Fruit fly (Drosophila melanogaster) whole organism, embryonic: ENCODE measurements around the gene Cyp6v1.

ENCODE experiments used
- Aef1 ChIP-seq: fragments of 200-800 bp; sonication (Bioruptor generic); IDR thresholded peaks from 3 replicates; pipeline ENCODE4 v1.3.6; 2022; ENCODE audit warnings: missing biosample characterization, missing genetic modification characterization
- Bdp1 ChIP-seq: fragments of 200-800 bp; sonication (Bioruptor generic); optimal IDR thresholded peaks from 3 replicates; lab custom pipeline; 2016; ENCODE audit warnings: missing biosample characterization, missing genetic modification characterization
- CG10209 ChIP-seq: fragments of 200-800 bp; sonication (Bioruptor generic); optimal IDR thresholded peaks from 3 replicates; lab custom pipeline; 2017; ENCODE audit warnings: missing biosample characterization, mild to moderate bottlenecking, missing genetic modification characterization, missing genetic modification reagents
- CG11456 ChIP-seq: fragments of 200-800 bp; sonication (Bioruptor generic); IDR thresholded peaks from 3 replicates; pipeline ENCODE4 v1.3.6; 2022; ENCODE audit warnings: missing biosample characterization, missing genetic modification characterization
- CG11696 ChIP-seq: fragments of 200-800 bp; sonication (Bioruptor generic); IDR thresholded peaks from 2 replicates; pipeline ENCODE4 v1.3.6; 2022; ENCODE audit warnings: missing biosample characterization, missing genetic modification characterization
- CG17612 ChIP-seq: fragments of 200-800 bp; sonication (Bioruptor generic); IDR thresholded peaks from 2 replicates; pipeline ENCODE4 v1.3.6; 2022; ENCODE audit warnings: missing biosample characterization, missing genetic modification characterization
- CG18011 ChIP-seq: fragments of 200-800 bp; sonication (Bioruptor generic); optimal IDR thresholded peaks from 2 replicates; lab custom pipeline; 2017; ENCODE audit warnings: missing biosample characterization, missing genetic modification characterization, mild to moderate bottlenecking, moderate library complexity, missing genotype
- CG18599 ChIP-seq: fragments of 200-800 bp; sonication (Bioruptor generic); optimal IDR thresholded peaks from 3 replicates; lab custom pipeline; 2017; ENCODE audit warnings: missing biosample characterization, missing genetic modification characterization, mild to moderate bottlenecking, moderate library complexity, missing genetic modification reagents
- CG18764 ChIP-seq: fragments of 200-800 bp; sonication (Bioruptor generic); optimal IDR thresholded peaks from 3 replicates; lab custom pipeline; 2016; ENCODE audit warnings: missing biosample characterization, missing genetic modification characterization
- CG30431 ChIP-seq: fragments of 200-800 bp; sonication (Bioruptor generic); optimal IDR thresholded peaks from 2 replicates; lab custom pipeline; 2017; ENCODE audit warnings: missing biosample characterization, missing genetic modification characterization
- CG31224 ChIP-seq: fragments of 200-800 bp; sonication (Bioruptor generic); IDR thresholded peaks from 2 replicates; pipeline ENCODE4 v1.3.6; 2022; ENCODE audit warnings: missing biosample characterization, missing genetic modification characterization
- CG31388 ChIP-seq: fragments of 200-800 bp; sonication (Bioruptor generic); optimal IDR thresholded peaks from 2 replicates; lab custom pipeline; 2016; ENCODE audit warnings: missing biosample characterization, missing genetic modification characterization
- CG4424 ChIP-seq: fragments of 200-800 bp; sonication (Bioruptor generic); optimal IDR thresholded peaks from 3 replicates; lab custom pipeline; 2016; ENCODE audit warnings: missing biosample characterization, missing genetic modification characterization
- CG4730 ChIP-seq: fragments of 200-800 bp; sonication (Bioruptor generic); IDR thresholded peaks from 2 replicates; pipeline ENCODE4 v1.3.6; 2022; ENCODE audit warnings: missing biosample characterization, missing genetic modification characterization
- CG6175 ChIP-seq: fragments of 200-800 bp; sonication (Bioruptor generic); IDR thresholded peaks from 3 replicates; pipeline ENCODE4 v1.3.6; 2022; ENCODE audit warnings: missing biosample characterization, missing genetic modification characterization
- CG8765 ChIP-seq: fragments of 200-800 bp; sonication (Bioruptor generic); IDR thresholded peaks from 2 replicates; pipeline ENCODE4 v1.3.6; 2022; ENCODE audit warnings: missing biosample characterization, missing genetic modification characterization
- CG9797 ChIP-seq: fragments of 200-800 bp; sonication (Bioruptor generic); optimal IDR thresholded peaks from 3 replicates; lab custom pipeline; 2018; ENCODE audit warnings: missing biosample characterization, mild to moderate bottlenecking, missing genetic modification characterization
- CTCF ChIP-seq: fragments of 200-800 bp; sonication (Bioruptor generic); optimal IDR thresholded peaks from 2 replicates; lab custom pipeline; 2017; ENCODE audit warnings: missing biosample characterization, mild to moderate bottlenecking, missing genetic modification characterization, moderate library complexity
- Doc2 ChIP-seq: fragments of 200-800 bp; sonication (Bioruptor generic); IDR thresholded peaks from 2 replicates; pipeline ENCODE4 v1.3.6; 2022; ENCODE audit warnings: missing biosample characterization, missing genetic modification characterization
- Dp ChIP-seq: fragments of 200-800 bp; sonication (Bioruptor generic); optimal IDR thresholded peaks from 2 replicates; lab custom pipeline; 2018; ENCODE audit warnings: missing biosample characterization, mild to moderate bottlenecking, missing genetic modification characterization, moderate library complexity
- E2f2 ChIP-seq: fragments of 200-800 bp; sonication (Bioruptor generic); IDR thresholded peaks from 2 replicates; pipeline ENCODE4 v1.3.6; 2022; ENCODE audit warnings: missing biosample characterization, missing genetic modification characterization
- ERR ChIP-seq: fragments of 200-800 bp; sonication (Bioruptor generic); optimal IDR thresholded peaks from 2 replicates; lab custom pipeline; 2016; ENCODE audit warnings: missing biosample characterization, missing genetic modification characterization
- Ets65A ChIP-seq: fragments of 200-800 bp; sonication (Bioruptor generic); peaks from one replicate; lab custom pipeline; 2016; ENCODE audit warnings: missing biosample characterization, missing genetic modification characterization
- HLH4C ChIP-seq: fragments of 200-800 bp; sonication (Bioruptor generic); IDR thresholded peaks from 3 replicates; pipeline ENCODE4 v1.3.6; 2022; ENCODE audit warnings: missing biosample characterization, missing genetic modification characterization; ENCODE audit not compliant: partially characterized antibody
- HLH54F ChIP-seq: fragments of 200-800 bp; sonication (Bioruptor generic); optimal IDR thresholded peaks from 3 replicates; lab custom pipeline; 2016; ENCODE audit warnings: missing biosample characterization, missing genetic modification characterization
- Lpt ChIP-seq: fragments of >200 bp; optimal IDR thresholded peaks from 2 replicates; lab custom pipeline; 2018; ENCODE audit warnings: missing biosample characterization, missing genetic modification characterization
- Myb ChIP-seq: fragments of 200-800 bp; sonication (Bioruptor generic); optimal IDR thresholded peaks from 2 replicates; lab custom pipeline; 2016; ENCODE audit warnings: missing biosample characterization, missing genetic modification characterization
- Nf-YC ChIP-seq: fragments of 200-800 bp; optimal IDR thresholded peaks from 3 replicates; lab custom pipeline; 2019; ENCODE audit warnings: missing biosample characterization, mild to moderate bottlenecking, missing genetic modification characterization, moderate library complexity
- TFAM ChIP-seq: fragments of 200-800 bp; sonication (Bioruptor generic); optimal IDR thresholded peaks from 2 replicates; lab custom pipeline; 2017; ENCODE audit warnings: missing biosample characterization, missing genetic modification characterization, inconsistent platforms
- ac ChIP-seq: fragments of 200-800 bp; sonication (Bioruptor generic); optimal IDR thresholded peaks from 3 replicates; lab custom pipeline; 2017; ENCODE audit warnings: missing biosample characterization, mild to moderate bottlenecking, missing genetic modification characterization
- ash1 ChIP-seq: fragments of 200-800 bp; sonication (Bioruptor generic); optimal IDR thresholded peaks from 2 replicates; lab custom pipeline; 2018; ENCODE audit warnings: missing biosample characterization, mild to moderate bottlenecking, missing genetic modification characterization
- az2 ChIP-seq: fragments of 200-800 bp; sonication (Bioruptor generic); optimal IDR thresholded peaks from 3 replicates; lab custom pipeline; 2016; ENCODE audit warnings: missing biosample characterization, missing genetic modification characterization
- bigmax ChIP-seq: fragments of 200-800 bp; sonication (Bioruptor generic); optimal IDR thresholded peaks from 2 replicates; lab custom pipeline; 2018; ENCODE audit warnings: missing biosample characterization, mild to moderate bottlenecking, missing genetic modification characterization
- caup ChIP-seq: fragments of 200-800 bp; sonication (Bioruptor generic); optimal IDR thresholded peaks from 3 replicates; lab custom pipeline; 2017; ENCODE audit warnings: missing biosample characterization, mild to moderate bottlenecking, missing genetic modification characterization, moderate library complexity; ENCODE audit not compliant: severe bottlenecking
- danr ChIP-seq: fragments of 200-800 bp; sonication (Bioruptor generic); IDR thresholded peaks from 2 replicates; pipeline ENCODE4 v1.3.6; 2022; ENCODE audit warnings: missing biosample characterization, missing genetic modification characterization
- disco-r ChIP-seq: fragments of 200-800 bp; sonication (Bioruptor generic); optimal IDR thresholded peaks from 2 replicates; lab custom pipeline; 2016; ENCODE audit warnings: missing biosample characterization, missing genetic modification characterization
- dysf ChIP-seq: fragments of 200-800 bp; sonication (Bioruptor generic); IDR thresholded peaks from 3 replicates; pipeline ENCODE4 v1.3.6; 2022; ENCODE audit warnings: missing biosample characterization, missing genetic modification characterization
- eve ChIP-seq, 2 experiments: fragments of >200 bp; optimal IDR thresholded peaks; 2 replicates each; lab custom pipeline; 2017; ENCODE audit warnings: missing biosample characterization in 2 of 2, missing genetic modification characterization in 2 of 2
- exex ChIP-seq: fragments of 200-800 bp; sonication (Bioruptor generic); optimal IDR thresholded peaks from 4 replicates; lab custom pipeline; 2018; ENCODE audit warnings: missing biosample characterization, mild to moderate bottlenecking, missing genetic modification characterization, moderate library complexity
- ftz-f1 ChIP-seq: fragments of 200-800 bp; sonication (Bioruptor generic); optimal IDR thresholded peaks from 2 replicates; lab custom pipeline; 2016; ENCODE audit warnings: missing biosample characterization, missing genetic modification characterization
- fu2 ChIP-seq: fragments of 200-800 bp; sonication (Bioruptor generic); optimal IDR thresholded peaks from 2 replicates; lab custom pipeline; 2016; ENCODE audit warnings: missing biosample characterization, missing genetic modification characterization
- hkb ChIP-seq, 2 experiments: fragments of 200-800 bp in 1 of 2; fragments of >200 bp in 1 of 2; sonication (Bioruptor generic) in 1 of 2; IDR thresholded peaks in 1 of 2; optimal IDR thresholded peaks in 1 of 2; 2 replicates each; pipeline versions ENCODE4 v1.3.6 to Lab custom; 2017 to 2022; ENCODE audit warnings: missing biosample characterization in 1 of 2, missing genetic modification characterization in 1 of 2
- jing ChIP-seq: fragments of 200-800 bp; sonication (Bioruptor generic); optimal IDR thresholded peaks from 2 replicates; lab custom pipeline; 2018; ENCODE audit warnings: missing biosample characterization, mild to moderate bottlenecking, missing genetic modification characterization
- mam ChIP-seq: fragments of 200-800 bp; sonication (Bioruptor generic); optimal IDR thresholded peaks from 3 replicates; lab custom pipeline; 2016; ENCODE audit warnings: missing biosample characterization, missing genetic modification characterization
- nmo ChIP-seq: fragments of 200-800 bp; sonication (Bioruptor generic); optimal IDR thresholded peaks from 2 replicates; lab custom pipeline; 2018; ENCODE audit warnings: missing biosample characterization, mild to moderate bottlenecking, missing genetic modification characterization, moderate library complexity
- pfk ChIP-seq: fragments of 200-800 bp; sonication (Bioruptor generic); optimal IDR thresholded peaks from 2 replicates; lab custom pipeline; 2018; ENCODE audit warnings: missing biosample characterization, mild to moderate bottlenecking, missing genetic modification characterization, moderate library complexity
- ro ChIP-seq: fragments of 200-800 bp; sonication (Bioruptor generic); IDR thresholded peaks from 2 replicates; pipeline ENCODE4 v1.3.6; 2022; ENCODE audit warnings: missing biosample characterization, missing genetic modification characterization
- so ChIP-seq: fragments of 200-800 bp; sonication (Bioruptor generic); IDR thresholded peaks from 3 replicates; pipeline ENCODE4 v1.3.6; 2022; ENCODE audit warnings: missing biosample characterization, missing genetic modification characterization
- sqz ChIP-seq: fragments of 200-800 bp; sonication (Bioruptor generic); optimal IDR thresholded peaks from 3 replicates; lab custom pipeline; 2018; ENCODE audit warnings: missing biosample characterization, mild to moderate bottlenecking, missing genetic modification characterization
- sug ChIP-seq: fragments of 200-800 bp; optimal IDR thresholded peaks from 2 replicates; lab custom pipeline; 2019; ENCODE audit warnings: missing biosample characterization, mild to moderate bottlenecking, missing genetic modification characterization, moderate library complexity
- tgo ChIP-seq: fragments of 200-800 bp; sonication (Bioruptor generic); IDR thresholded peaks from 3 replicates; pipeline ENCODE4 v1.3.6; 2022; ENCODE audit warnings: missing biosample characterization, missing genetic modification characterization
- toy ChIP-seq: fragments of 200-800 bp; sonication (Bioruptor generic); IDR thresholded peaks from 2 replicates; pipeline ENCODE4 v1.3.6; 2022; ENCODE audit warnings: missing biosample characterization, missing genetic modification characterization
- wek ChIP-seq: fragments of 200-800 bp; sonication (Bioruptor generic); optimal IDR thresholded peaks from 3 replicates; lab custom pipeline; 2018; ENCODE audit warnings: missing biosample characterization, mild to moderate bottlenecking, missing genetic modification characterization, moderate library complexity

The Cyp6v1 gene

dm6 chrX:20643964-20644363 lies 13.0 kb upstream of the Cyp6v1 start (continued):
- TF ChIP-seq tgo = no peak
- peak; percentile 30; the same call in 1 of the 3 replicates for TF ChIP-seq dysf (GFP tag; lab: Robert Waterston, UW)
- TF ChIP-seq ftz-f1 (GFP tag; lab: Kevin White, UChicago) = no peak
- peak; percentile 19 for TF ChIP-seq CG10209 (GFP tag; lab: Kevin White, UChicago)
- no peak for TF ChIP-seq jing (GFP tag; lab: Kevin White, UChicago)
- TF ChIP-seq CG18764 (GFP tag; lab: Kevin White, UChicago) = no peak
- TF ChIP-seq CG8765 (GFP tag; lab: Robert Waterston, UW) = no peak
- no peak for TF ChIP-seq TFAM
- no peak for TF ChIP-seq CG31388 (GFP tag; lab: Kevin White, UChicago)
- TF ChIP-seq CG30431 = peak; percentile 12
- TF ChIP-seq Lpt (GFP tag; lab: Kevin White, UChicago) = no peak
- no peak for TF ChIP-seq sqz (GFP tag; lab: Kevin White, UChicago)
- TF ChIP-seq mam (GFP tag; lab: Kevin White, UChicago) = no peak
- no peak for TF ChIP-seq HLH4C (GFP tag; lab: Robert Waterston, UW)
- no peak for TF ChIP-seq hkb (optimal IDR thresholded peaks at IDR 0.05; lab: Kevin White, UChicago)
- 0 out of 2 replicates have a peak, but pooled peaks have one; percentile 23 for TF ChIP-seq hkb (GFP tag; IDR thresholded peaks at IDR 0.05; lab: Robert Waterston, UW)
- no peak for TF ChIP-seq Nf-YC (tag; lab: Kevin White, UChicago)
- no peak for TF ChIP-seq ro (GFP tag; lab: Robert Waterston, UW)
- no peak for TF ChIP-seq HLH54F (GFP tag; lab: Kevin White, UChicago)
- TF ChIP-seq disco-r = no peak
- no peak for TF ChIP-seq Aef1 (GFP tag; lab: Robert Waterston, UW)
- TF ChIP-seq bigmax = no peak
- no peak for TF ChIP-seq CG9797 (GFP tag; lab: Kevin White, UChicago)
- TF ChIP-seq CG11696 (GFP tag; lab: Robert Waterston, UW) = no peak
- TF ChIP-seq CTCF = no peak
- no peak for TF ChIP-seq CG6175 (GFP tag; lab: Robert Waterston, UW)
- TF ChIP-seq so (GFP tag; lab: Robert Waterston, UW) = no peak
- peak; percentile 39 for TF ChIP-seq az2 (GFP tag; lab: Kevin White, UChicago)
- TF ChIP-seq ERR = no peak
- TF ChIP-seq CG18599 (GFP tag; lab: Kevin White, UChicago) = peak; percentile 16
- no peak for TF ChIP-seq Bdp1 (GFP tag; lab: Kevin White, UChicago)
- no peak for TF ChIP-seq Dp (GFP tag; lab: Kevin White, UChicago)
- no peak for TF ChIP-seq CG31224 (GFP tag; lab: Robert Waterston, UW)
- TF ChIP-seq caup (GFP tag; lab: Kevin White, UChicago) = no peak
- TF ChIP-seq Myb (GFP tag; lab: Kevin White, UChicago) = no peak
- TF ChIP-seq pfk (GFP tag; lab: Kevin White, UChicago) = no peak
- TF ChIP-seq Doc2 (GFP tag; lab: Robert Waterston, UW) = no peak
- 0 out of 3 replicates have a peak, but pooled peaks have one; percentile 34 for TF ChIP-seq CG11456
- peak; percentile 59 for TF ChIP-seq nmo (GFP tag; lab: Kevin White, UChicago)
- TF ChIP-seq toy = no peak
- TF ChIP-seq CG17612 (GFP tag; lab: Robert Waterston, UW) = no peak
- no peak for TF ChIP-seq fu2 (GFP tag; lab: Kevin White, UChicago)
- TF ChIP-seq E2f2 (GFP tag; lab: Robert Waterston, UW) = no peak
- TF ChIP-seq wek (GFP tag; lab: Kevin White, UChicago) = no peak
- no peak for TF ChIP-seq ash1 (GFP tag; lab: Kevin White, UChicago)
- no peak for TF ChIP-seq danr (GFP tag; lab: Robert Waterston, UW)
- TF ChIP-seq eve (GFP tag; optimal IDR thresholded peaks at IDR 0.05; lab: Kevin White, UChicago) = peak in 1 of 2 experiments; percentile 61
- no peak for TF ChIP-seq CG18011
- peak; percentile 61 for TF ChIP-seq CG4424 (GFP tag; lab: Kevin White, UChicago)
- TF ChIP-seq sug = no peak
- no peak for TF ChIP-seq exex (tag; lab: Kevin White, UChicago)
- no peak for TF ChIP-seq CG4730 (GFP tag; lab: Robert Waterston, UW)
- peak; percentile 78 for TF ChIP-seq Ets65A
- TF ChIP-seq ac = no peak
